2 worm cellular contexts compared by ENCODE assay signal in genomic region chrIV:17278861-17279591, ce11.
A peak's percentile ranks its signal among the peaks of the same experiment; 100 is the strongest.
TF ChIP-seq lines count a peak whose summit lies in the region.

Gene hsp-1, plus strand, starts transcription at chrIV:17278959.

TF ChIP-seq in whole organism, L4 larva, 104 proteins besides CTCF, POLR2A, EP300 and RAD21 (continued from another document):
- peak; percentile 96 for TF ChIP-seq aha-1 (tag; lab: Kevin White, UChicago)
- no peak for TF ChIP-seq F26F4.8 (GFP tag; conservative IDR thresholded peaks at IDR 0.05; lab: Robert Waterston, UW)
- no peak for TF ChIP-seq dmd-8 (GFP tag; IDR thresholded peaks at IDR 0.05; lab: Robert Waterston, UW)
- no peak for TF ChIP-seq nhr-102 (tag; optimal IDR thresholded peaks at IDR 0.05; lab: Kevin White, UChicago)
- TF ChIP-seq nhr-237 (tag; optimal IDR thresholded peaks at IDR 0.05; lab: Kevin White, UChicago): no peak
- TF ChIP-seq egl-27 (tag; optimal IDR thresholded peaks at IDR 0.05; lab: Kevin White, UChicago): no peak
- TF ChIP-seq daf-19 (GFP tag; conservative IDR thresholded peaks at IDR 0.05; lab: Robert Waterston, UW): peak; percentile 54; the same call in 1 of the 2 replicates
- TF ChIP-seq zip-2 (tag; optimal IDR thresholded peaks at IDR 0.05; lab: Kevin White, UChicago): no peak
- no peak for TF ChIP-seq sdz-12 (GFP tag; optimal IDR thresholded peaks at IDR 0.05; lab: Kevin White, UChicago)
- TF ChIP-seq attf-4 (tag; optimal IDR thresholded peaks at IDR 0.05; lab: Kevin White, UChicago): no peak
- TF ChIP-seq nhr-41 (GFP tag; IDR thresholded peaks at IDR 0.05; lab: Robert Waterston, UW): no peak
- TF ChIP-seq aly-2 (tag; optimal IDR thresholded peaks at IDR 0.05; lab: Kevin White, UChicago): no peak
- no peak for TF ChIP-seq zfp-3 (GFP tag; conservative IDR thresholded peaks at IDR 0.05; lab: Robert Waterston, UW)
- peak; percentile 4 for TF ChIP-seq duxl-1 (tag; optimal IDR thresholded peaks at IDR 0.05; lab: Kevin White, UChicago; ENCODE audit: poor library complexity)
- TF ChIP-seq ztf-7 (tag; optimal IDR thresholded peaks at IDR 0.05; lab: Kevin White, UChicago): no peak
- no peak for TF ChIP-seq nhr-48 (tag; optimal IDR thresholded peaks at IDR 0.05; lab: Kevin White, UChicago)
- no peak for TF ChIP-seq daf-12 (tag; optimal IDR thresholded peaks at IDR 0.05; lab: Kevin White, UChicago)
- no peak for TF ChIP-seq spr-3 (GFP tag; optimal IDR thresholded peaks at IDR 0.05; lab: Kevin White, UChicago)
- TF ChIP-seq unc-62 (GFP tag; optimal IDR thresholded peaks at IDR 0.05 in 1 of 2; lab: Kevin White, UChicago): peak in 1 of 2 experiments; percentile 23
- TF ChIP-seq unc-62 (tag; optimal IDR thresholded peaks at IDR 0.05; lab: Kevin White, UChicago): no peak
- no peak for TF ChIP-seq lir-3 (tag; optimal IDR thresholded peaks at IDR 0.05; lab: Kevin White, UChicago)
- peak; percentile 82 for TF ChIP-seq ama-1 (optimal IDR thresholded peaks at IDR 0.05; lab: Kevin White, UChicago)
- TF ChIP-seq unc-39 (tag; optimal IDR thresholded peaks at IDR 0.05; lab: Kevin White, UChicago): no peak
- no peak for TF ChIP-seq hmg-1.1 (GFP tag; IDR thresholded peaks at IDR 0.05; lab: Robert Waterston, UW)
- TF ChIP-seq ZK546.5 (tag; optimal IDR thresholded peaks at IDR 0.05; lab: Kevin White, UChicago): no peak
- no peak for TF ChIP-seq php-3 (GFP tag; IDR thresholded peaks at IDR 0.05; lab: Robert Waterston, UW)
- no peak for TF ChIP-seq pha-4 (GFP tag; IDR thresholded peaks at IDR 0.05; lab: Robert Waterston, UW)
- TF ChIP-seq pha-4 (tag; optimal IDR thresholded peaks at IDR 0.05; lab: Kevin White, UChicago): no peak
- TF ChIP-seq lin-13 (GFP tag; optimal IDR thresholded peaks at IDR 0.05; lab: Kevin White, UChicago): no peak
- no peak for TF ChIP-seq pqm-1 (tag; optimal IDR thresholded peaks at IDR 0.05; lab: Kevin White, UChicago)
- TF ChIP-seq vab-7 (GFP tag; IDR thresholded peaks at IDR 0.05; lab: Robert Waterston, UW): peak; percentile 67; the same call in 1 of the 2 replicates
- TF ChIP-seq lim-7 (GFP tag; IDR thresholded peaks at IDR 0.05; lab: Robert Waterston, UW): peak; percentile 74
- no peak for TF ChIP-seq saeg-2 (GFP tag; IDR thresholded peaks at IDR 0.05; lab: Robert Waterston, UW)
- TF ChIP-seq ctbp-1 (GFP tag; IDR thresholded peaks at IDR 0.05; lab: Robert Waterston, UW): no peak
- TF ChIP-seq gei-8 (GFP tag; optimal IDR thresholded peaks at IDR 0.05; lab: Kevin White, UChicago): no peak
- peak; percentile 3; the same call in 1 of the 2 replicates for TF ChIP-seq egl-43 (GFP tag; IDR thresholded peaks at IDR 0.05; lab: Robert Waterston, UW)
- no peak for TF ChIP-seq lin-38 (GFP tag; IDR thresholded peaks at IDR 0.05; lab: Robert Waterston, UW)
- TF ChIP-seq Y48G9A.11 (GFP tag; IDR thresholded peaks at IDR 0.05; lab: Robert Waterston, UW): no peak
- no peak for TF ChIP-seq nhr-10 (tag; optimal IDR thresholded peaks at IDR 0.05; lab: Kevin White, UChicago)
- peak in 1 of 2 experiments; percentile 2 for TF ChIP-seq daf-16 (GFP tag; optimal IDR thresholded peaks at IDR 0.05; lab: Kevin White, UChicago)
- no peak for TF ChIP-seq daf-16 (tag; optimal IDR thresholded peaks at IDR 0.05; lab: Kevin White, UChicago)
- TF ChIP-seq zip-11 (GFP tag; IDR thresholded peaks at IDR 0.05; lab: Robert Waterston, UW): no peak
- TF ChIP-seq set-16 (GFP tag; IDR thresholded peaks at IDR 0.05; lab: Robert Waterston, UW): no peak; the same call in 1 of the 2 replicates
- TF ChIP-seq madf-9 (GFP tag; conservative IDR thresholded peaks at IDR 0.05; lab: Robert Waterston, UW): no peak
- TF ChIP-seq Y75B8A.6 (GFP tag; IDR thresholded peaks at IDR 0.05; lab: Robert Waterston, UW): peak; percentile 33; the same call in 1 of the 2 replicates
- no peak for TF ChIP-seq T26A8.4 (GFP tag; IDR thresholded peaks at IDR 0.05; lab: Robert Waterston, UW)
- 0 out of 2 replicates have a peak, but pooled peaks have one; percentile 2 for TF ChIP-seq mxl-2 (GFP tag; conservative IDR thresholded peaks at IDR 0.05; lab: Robert Waterston, UW)
- no peak for TF ChIP-seq F37D6.2 (tag; optimal IDR thresholded peaks at IDR 0.05; lab: Kevin White, UChicago)
- no peak for TF ChIP-seq nhr-11 (tag; optimal IDR thresholded peaks at IDR 0.05; lab: Kevin White, UChicago)
- TF ChIP-seq ceh-44 (GFP tag; IDR thresholded peaks at IDR 0.05; lab: Robert Waterston, UW): no peak
- no peak for TF ChIP-seq ceh-28 (tag; optimal IDR thresholded peaks at IDR 0.05; lab: Kevin White, UChicago)

TF ChIP-seq in whole organism, young adult, 124 proteins besides CTCF, POLR2A, EP300 and RAD21 (continued from another document):
- TF ChIP-seq snpc-4 (GFP tag; optimal IDR thresholded peaks at IDR 0.05; lab: Kevin White, UChicago): no peak
- peak in 1 of 4 experiments; percentile 33 for TF ChIP-seq snpc-4 (tag; optimal IDR thresholded peaks at IDR 0.05; lab: Kevin White, UChicago)
- 0 out of 2 replicates have a peak, but pooled peaks have one; percentile 23 for TF ChIP-seq rcor-1 (GFP tag; IDR thresholded peaks at IDR 0.05; lab: Robert Waterston, UW)
- TF ChIP-seq dpff-1 (tag; optimal IDR thresholded peaks at IDR 0.05; lab: Kevin White, UChicago): no peak
- TF ChIP-seq chd-7 (tag; optimal IDR thresholded peaks at IDR 0.05; lab: Kevin White, UChicago): no peak
- TF ChIP-seq madf-6 (GFP tag; IDR thresholded peaks at IDR 0.05; lab: Robert Waterston, UW): peak; percentile 25; the same call in 1 of the 2 replicates
- TF ChIP-seq lin-54 (GFP tag; optimal IDR thresholded peaks at IDR 0.05; lab: Kevin White, UChicago): peak; percentile 1
- no peak for TF ChIP-seq snpc-1.3 (tag; optimal IDR thresholded peaks at IDR 0.05; lab: Kevin White, UChicago; ENCODE audit: insufficient read depth)
- TF ChIP-seq aptf-2 (GFP tag; conservative IDR thresholded peaks at IDR 0.05; lab: Robert Waterston, UW): no peak
- TF ChIP-seq hsf-1 (GFP tag; IDR thresholded peaks at IDR 0.05; lab: Robert Waterston, UW): peak; percentile 6
- no peak for TF ChIP-seq athp-1 (tag; optimal IDR thresholded peaks at IDR 0.05; lab: Kevin White, UChicago)
- TF ChIP-seq ets-4 (GFP tag; optimal IDR thresholded peaks at IDR 0.05; lab: Kevin White, UChicago): no peak
- no peak for TF ChIP-seq F23B12.7 (tag; optimal IDR thresholded peaks at IDR 0.05; lab: Kevin White, UChicago; ENCODE audit: insufficient read depth)
- TF ChIP-seq zim-3 (tag; optimal IDR thresholded peaks at IDR 0.05; lab: Kevin White, UChicago): no peak
- peak; percentile 14; the same call in 1 of the 2 replicates for TF ChIP-seq egl-44 (GFP tag; IDR thresholded peaks at IDR 0.05; lab: Robert Waterston, UW)
- TF ChIP-seq F39B2.1 (GFP tag; IDR thresholded peaks at IDR 0.05; lab: Robert Waterston, UW): peak; percentile 33; the same call in 1 of the 2 replicates
- TF ChIP-seq ztf-6 (GFP tag; IDR thresholded peaks at IDR 0.05; lab: Robert Waterston, UW): no peak
- TF ChIP-seq bed-1 (GFP tag; IDR thresholded peaks at IDR 0.05; lab: Robert Waterston, UW): no peak
